Worm (Caenorhabditis elegans) whole organism, late embryonic: Measurements from ENCODE around the gene col-12.

ENCODE experiments used
- F13H6.1 ChIP-seq: sonication (generic microtip); optimal IDR thresholded peaks from 2 replicates; lab custom pipeline; 2016; ENCODE audit warnings: missing genetic modification characterization, missing compliant biosample characterization
- K02D7.2 ChIP-seq: sonication (generic microtip); optimal IDR thresholded peaks from 2 replicates; lab custom pipeline; 2017; ENCODE audit warnings: mild to moderate bottlenecking, missing genetic modification characterization, missing compliant biosample characterization
- Y22D7AL.16 ChIP-seq: sonication (generic microtip); optimal IDR thresholded peaks from 2 replicates; lab custom pipeline; 2016; ENCODE audit warnings: missing genetic modification characterization, missing compliant biosample characterization
- ahr-1 ChIP-seq: sonication (generic microtip); optimal IDR thresholded peaks from 2 replicates; lab custom pipeline; 2016; ENCODE audit warnings: missing genetic modification characterization, missing compliant biosample characterization
- ama-1 ChIP-seq: fragments of 150-350 bp; optimal IDR thresholded peaks from 2 replicates; lab custom pipeline; 2014
- ceh-14 ChIP-seq: sonication (generic microtip); optimal IDR thresholded peaks from 2 replicates; lab custom pipeline; 2016; ENCODE audit warnings: missing genotype, missing genetic modification characterization, missing compliant biosample characterization
- ceh-19 ChIP-seq: fragments of 200-800 bp; sonication (Bioruptor generic); optimal IDR thresholded peaks from 2 replicates; lab custom pipeline; 2018; ENCODE audit warnings: mild to moderate bottlenecking, missing genetic modification characterization, missing compliant biosample characterization
- ceh-22 ChIP-seq: sonication (generic microtip); optimal IDR thresholded peaks from 2 replicates; lab custom pipeline; 2017; ENCODE audit warnings: missing biosample characterization, missing genetic modification characterization
- ceh-30 ChIP-seq: fragments of 150-350 bp; optimal IDR thresholded peaks from 2 replicates; lab custom pipeline; 2014; ENCODE audit warnings: missing biosample characterization, missing genetic modification characterization
- ceh-31 ChIP-seq: sonication (generic microtip); optimal IDR thresholded peaks from 2 replicates; lab custom pipeline; 2016; ENCODE audit warnings: missing genetic modification characterization, missing compliant biosample characterization
- ceh-45 ChIP-seq: fragments of 200-800 bp; sonication (Bioruptor generic); IDR thresholded peaks from 2 replicates; pipeline ENCODE4 v1.3.6; 2022; ENCODE audit warnings: missing genetic modification reagents, missing genetic modification characterization, missing compliant biosample characterization
- ceh-6 ChIP-seq: fragments of 200-800 bp; sonication (Bioruptor generic); optimal IDR thresholded peaks from 2 replicates; lab custom pipeline; 2018; ENCODE audit warnings: mild to moderate bottlenecking, missing genetic modification characterization, missing compliant biosample characterization
- ceh-9 ChIP-seq: sonication (generic microtip); optimal IDR thresholded peaks from 2 replicates; lab custom pipeline; 2016; ENCODE audit warnings: mild to moderate bottlenecking, missing genetic modification characterization, inconsistent platforms, missing compliant biosample characterization
- dmd-4 ChIP-seq: sonication (generic microtip); optimal IDR thresholded peaks from 2 replicates; lab custom pipeline; 2016; ENCODE audit warnings: borderline replicate concordance, missing genetic modification characterization, missing compliant biosample characterization
- elt-2 ChIP-seq: sonication (generic microtip); optimal IDR thresholded peaks from 2 replicates; lab custom pipeline; 2016; ENCODE audit warnings: missing genetic modification reagents, missing genetic modification characterization, missing compliant biosample characterization
- elt-4 ChIP-seq: sonication (generic microtip); optimal IDR thresholded peaks from 2 replicates; lab custom pipeline; 2016; ENCODE audit warnings: missing genetic modification characterization, missing compliant biosample characterization
- ets-4 ChIP-seq: sonication (generic microtip); optimal IDR thresholded peaks from 2 replicates; lab custom pipeline; 2016; ENCODE audit warnings: missing genetic modification characterization, missing compliant biosample characterization
- fkh-10 ChIP-seq: fragments of 150-350 bp; optimal IDR thresholded peaks from 2 replicates; lab custom pipeline; 2014; ENCODE audit warnings: missing biosample characterization, missing genetic modification reagents, missing genetic modification characterization
- gmeb-2 ChIP-seq: sonication (generic microtip); optimal IDR thresholded peaks from 2 replicates; lab custom pipeline; 2016; ENCODE audit warnings: missing genetic modification characterization, inconsistent platforms, missing compliant biosample characterization
- hlh-13 ChIP-seq: fragments of 200-800 bp; sonication (Bioruptor generic); optimal IDR thresholded peaks from 2 replicates; lab custom pipeline; 2018; ENCODE audit warnings: mild to moderate bottlenecking, missing genetic modification characterization, missing compliant biosample characterization
- hlh-15 ChIP-seq: sonication (generic microtip); optimal IDR thresholded peaks from 2 replicates; lab custom pipeline; 2016; ENCODE audit warnings: missing genetic modification characterization, missing compliant biosample characterization
- hlh-6 ChIP-seq: sonication (generic microtip); optimal IDR thresholded peaks from 2 replicates; lab custom pipeline; 2016; ENCODE audit warnings: missing genotype, missing genetic modification characterization, missing compliant biosample characterization
- hlh-8 ChIP-seq: sonication (generic microtip); optimal IDR thresholded peaks from 2 replicates; lab custom pipeline; 2016; ENCODE audit warnings: missing genotype, missing genetic modification characterization, missing compliant biosample characterization
- lin-11 ChIP-seq: fragments of 200-800 bp; sonication (Bioruptor generic); optimal IDR thresholded peaks from 2 replicates; lab custom pipeline; 2018; ENCODE audit warnings: mild to moderate bottlenecking, missing genetic modification characterization, missing compliant biosample characterization
- madf-2 ChIP-seq: sonication (generic microtip); optimal IDR thresholded peaks from 2 replicates; lab custom pipeline; 2017; ENCODE audit warnings: missing genetic modification characterization, missing compliant biosample characterization
- mec-3 ChIP-seq: sonication (generic microtip); optimal IDR thresholded peaks from 2 replicates; lab custom pipeline; 2016; ENCODE audit warnings: borderline replicate concordance, missing genetic modification characterization, missing compliant biosample characterization
- nhr-11 ChIP-seq: fragments of 150-350 bp; optimal IDR thresholded peaks from 2 replicates; lab custom pipeline; 2014; ENCODE audit warnings: missing biosample characterization, missing genetic modification characterization
- nhr-232 ChIP-seq: sonication (generic microtip); optimal IDR thresholded peaks from 2 replicates; lab custom pipeline; 2016; ENCODE audit warnings: missing genetic modification characterization, missing compliant biosample characterization
- npax-4 ChIP-seq: sonication (generic microtip); optimal IDR thresholded peaks from 2 replicates; lab custom pipeline; 2016; ENCODE audit warnings: missing genetic modification characterization, missing compliant biosample characterization
- pat-9 ChIP-seq: fragments of 200-800 bp; sonication (Bioruptor generic); optimal IDR thresholded peaks from 2 replicates; lab custom pipeline; 2018; ENCODE audit warnings: mild to moderate bottlenecking, missing genetic modification characterization, moderate library complexity, missing compliant biosample characterization
- pax-1 ChIP-seq: fragments of 150-350 bp; optimal IDR thresholded peaks from 2 replicates; lab custom pipeline; 2014; ENCODE audit warnings: missing biosample characterization, missing genetic modification characterization
- pha-2 ChIP-seq: sonication (generic microtip); optimal IDR thresholded peaks from 2 replicates; lab custom pipeline; 2017; ENCODE audit warnings: mild to moderate bottlenecking, missing genetic modification characterization, missing compliant biosample characterization
- pha-4 ChIP-seq: fragments of 150-350 bp; optimal IDR thresholded peaks from 2 replicates; lab custom pipeline; 2018; ENCODE audit warnings: missing biosample characterization, missing genetic modification reagents, missing genetic modification characterization
- ref-2 ChIP-seq: sonication (generic microtip); optimal IDR thresholded peaks from 2 replicates; lab custom pipeline; 2016; ENCODE audit warnings: missing genetic modification characterization, missing compliant biosample characterization
- rnt-1 ChIP-seq: sonication (generic microtip); optimal IDR thresholded peaks from 2 replicates; lab custom pipeline; 2016; ENCODE audit warnings: missing genetic modification characterization, missing compliant biosample characterization
- sdc-2 ChIP-seq: sonication (generic microtip); optimal IDR thresholded peaks from 2 replicates; lab custom pipeline; 2016; ENCODE audit warnings: missing genotype, missing genetic modification characterization, missing compliant biosample characterization
- sox-2 ChIP-seq: fragments of 200-800 bp; sonication (Bioruptor generic); IDR thresholded peaks from 2 replicates; pipeline ENCODE4 v1.3.6; 2022; ENCODE audit warnings: missing genetic modification reagents, missing genetic modification characterization, missing compliant biosample characterization
- sox-4 ChIP-seq: sonication (generic microtip); optimal IDR thresholded peaks from 2 replicates; lab custom pipeline; 2017; ENCODE audit warnings: mild to moderate bottlenecking, missing genetic modification characterization, inconsistent platforms, missing compliant biosample characterization
- syd-9 ChIP-seq: sonication (generic microtip); optimal IDR thresholded peaks from 2 replicates; lab custom pipeline; 2016; ENCODE audit warnings: mild to moderate bottlenecking, missing genetic modification characterization, moderate library complexity, missing compliant biosample characterization
- tbx-7 ChIP-seq: sonication (generic microtip); optimal IDR thresholded peaks from 2 replicates; lab custom pipeline; 2016; ENCODE audit warnings: missing genotype, missing genetic modification characterization, missing compliant biosample characterization
- unc-42 ChIP-seq: sonication (generic microtip); optimal IDR thresholded peaks from 2 replicates; lab custom pipeline; 2016; ENCODE audit warnings: missing genotype, missing genetic modification characterization, missing compliant biosample characterization
- unc-55 ChIP-seq: sonication (generic microtip); optimal IDR thresholded peaks from 2 replicates; lab custom pipeline; 2017; ENCODE audit warnings: missing biosample characterization, missing genetic modification reagents, missing genetic modification characterization
- unc-86 ChIP-seq: sonication (generic microtip); optimal IDR thresholded peaks from 2 replicates; lab custom pipeline; 2016; ENCODE audit warnings: missing genetic modification characterization, missing compliant biosample characterization
- ztf-16 ChIP-seq: sonication (generic microtip); optimal IDR thresholded peaks from 2 replicates; lab custom pipeline; 2017; ENCODE audit warnings: missing genetic modification characterization, missing compliant biosample characterization

col-12 gene

DNA sequence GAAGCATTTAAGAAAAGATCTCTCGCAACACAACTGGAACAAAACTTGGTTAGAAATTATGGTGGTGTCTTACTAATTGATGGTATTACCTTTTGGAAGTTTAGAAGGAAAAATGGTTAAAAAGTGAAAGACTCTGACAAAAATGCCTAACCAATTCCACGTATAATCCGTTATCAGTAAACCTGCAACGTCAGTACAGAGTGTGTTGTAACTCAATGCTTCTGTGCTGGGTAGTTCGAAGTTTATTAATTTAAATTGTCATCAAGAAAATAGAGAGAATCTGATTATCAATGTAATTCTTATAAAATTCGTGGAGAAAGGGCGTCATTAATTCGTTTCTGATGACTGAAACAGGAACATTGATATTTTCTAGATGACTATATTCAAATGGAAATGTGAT lies 10.2 kb upstream of the col-12 start:
- TF ChIP-seq ceh-30 (tag; lab: Kevin White, UChicago): no peak
- no peak for TF ChIP-seq F13H6.1 (tag; lab: Kevin White, UChicago)
- TF ChIP-seq sdc-2 (tag; lab: Kevin White, UChicago): no peak
- TF ChIP-seq nhr-232 (tag; lab: Kevin White, UChicago): no peak
- TF ChIP-seq ceh-45 (GFP tag; lab: Robert Waterston, UW): no peak
- no peak for TF ChIP-seq nhr-11
- TF ChIP-seq elt-2 (tag; lab: Kevin White, UChicago): no peak
- TF ChIP-seq ref-2 (tag; lab: Kevin White, UChicago): no peak
- TF ChIP-seq npax-4 (tag; lab: Kevin White, UChicago): no peak
- no peak for TF ChIP-seq hlh-6 (tag; lab: Kevin White, UChicago)
- no peak for TF ChIP-seq K02D7.2 (tag; lab: Kevin White, UChicago)
- TF ChIP-seq pax-1 (tag; lab: Kevin White, UChicago): no peak
- TF ChIP-seq unc-55 (GFP tag; lab: Kevin White, UChicago): no peak
- no peak for TF ChIP-seq syd-9
- no peak for TF ChIP-seq tbx-7 (tag; lab: Kevin White, UChicago)
- TF ChIP-seq pha-2 (tag; lab: Kevin White, UChicago): no peak
- TF ChIP-seq dmd-4 (tag; lab: Kevin White, UChicago): no peak
- TF ChIP-seq ceh-6 (GFP tag; lab: Kevin White, UChicago): no peak
- no peak for TF ChIP-seq gmeb-2

DNA sequence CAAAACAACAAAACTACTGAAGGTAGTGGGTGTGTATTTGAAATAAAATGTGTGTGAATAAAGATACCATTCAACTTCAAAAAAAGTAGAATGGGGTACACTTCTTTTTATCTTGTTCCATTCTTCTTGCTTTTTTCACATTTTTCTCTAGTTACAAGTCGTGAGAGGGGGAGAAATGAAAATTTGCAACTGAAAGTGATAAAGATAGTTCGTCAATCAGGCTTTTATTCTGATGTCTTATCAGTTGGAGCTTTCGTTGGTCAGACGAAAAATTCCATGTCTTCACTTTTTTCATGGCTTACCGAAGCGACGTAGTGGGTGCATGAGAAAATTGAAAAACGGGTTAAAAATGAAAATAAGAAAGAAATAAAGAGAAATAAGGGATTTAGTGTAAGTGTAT lies 8.7 kb upstream of the col-12 start, which contains the start of gene Y32F6A.4:
Gene Y32F6A.4, minus strand, starts transcription at position 347 of the 400 bp plus-strand sequence.
- TF ChIP-seq madf-2 (tag; lab: Kevin White, UChicago) (no peak), ceh-9 (tag; lab: Kevin White, UChicago) (no peak), unc-55 (GFP tag; lab: Kevin White, UChicago) (no peak), ceh-19 (GFP tag; lab: Kevin White, UChicago) (no peak), pha-4 (tag; lab: Kevin White, UChicago) (no peak), ceh-14 (tag; lab: Kevin White, UChicago) (no peak), K02D7.2 (tag; lab: Kevin White, UChicago) (no peak), ceh-30 (tag; lab: Kevin White, UChicago) (no peak), hlh-8 (no peak), ceh-31 (no peak), elt-2 (tag; lab: Kevin White, UChicago) (no peak), unc-42 (tag; lab: Kevin White, UChicago) (no peak), syd-9 (no peak)

DNA sequence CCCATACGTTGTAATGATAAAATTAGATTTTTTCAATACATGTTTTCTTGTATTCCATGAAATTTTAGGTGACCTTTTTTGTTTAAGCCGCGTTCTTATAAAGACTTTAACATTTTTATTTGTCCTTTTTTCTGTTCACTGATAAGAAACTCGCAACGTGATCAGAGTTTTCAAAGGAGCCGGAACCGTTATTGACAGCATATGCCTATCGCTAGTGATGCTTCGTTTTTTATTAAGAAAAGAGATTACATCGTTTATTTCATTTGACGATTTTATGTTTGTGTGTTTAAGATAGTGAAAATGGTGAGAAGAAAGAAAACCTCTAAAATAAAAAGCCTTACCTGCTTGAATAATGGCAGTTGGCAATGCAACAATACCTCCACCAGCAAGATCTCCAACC lies 7.6 kb upstream of the col-12 start:
- no peak for TF ChIP-seq unc-86 (tag; lab: Kevin White, UChicago)
- no peak for TF ChIP-seq ceh-6 (GFP tag; lab: Kevin White, UChicago)
- no peak for TF ChIP-seq fkh-10 (GFP tag; lab: Kevin White, UChicago)
- TF ChIP-seq nhr-232 (tag; lab: Kevin White, UChicago): no peak
- no peak for TF ChIP-seq mec-3 (tag; lab: Kevin White, UChicago)
- TF ChIP-seq hlh-13 (GFP tag; lab: Kevin White, UChicago): no peak

DNA sequence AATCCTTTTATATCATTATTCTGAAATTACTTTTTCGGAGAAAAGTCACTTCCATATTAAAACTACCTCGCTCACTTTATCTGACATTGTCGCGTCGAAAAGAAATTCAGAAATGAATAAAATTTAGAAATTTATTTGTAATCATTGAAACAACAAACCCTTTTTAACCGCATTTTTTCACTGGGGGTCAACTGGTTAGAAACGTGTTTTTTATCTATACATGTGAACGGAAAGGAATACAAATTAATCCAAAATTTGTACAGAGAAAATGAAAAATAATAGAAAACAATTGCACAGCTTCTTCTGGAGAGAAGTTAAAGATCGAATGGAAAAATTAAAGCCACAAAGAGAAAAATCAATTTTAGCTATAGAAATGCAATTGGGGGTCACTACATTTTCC lies 3.6 kb upstream of the col-12 start, which contains the start of gene tag-314:
Gene tag-314, minus strand, starts transcription at position 101 of the 400 bp plus-strand sequence.
- no peak for TF ChIP-seq madf-2 (tag; lab: Kevin White, UChicago)
- TF ChIP-seq hlh-13 (GFP tag; lab: Kevin White, UChicago): no peak
- no peak for TF ChIP-seq unc-55 (GFP tag; lab: Kevin White, UChicago)
- no peak for TF ChIP-seq elt-4 (tag; lab: Kevin White, UChicago)
- TF ChIP-seq ahr-1: no peak
- TF ChIP-seq hlh-15 (tag; lab: Kevin White, UChicago): no peak
- TF ChIP-seq mec-3 (tag; lab: Kevin White, UChicago): no peak
- TF ChIP-seq pat-9 (tag; lab: Kevin White, UChicago): no peak
- no peak for TF ChIP-seq rnt-1 (tag; lab: Kevin White, UChicago)
- no peak for TF ChIP-seq lin-11
- TF ChIP-seq sox-2 (GFP tag; lab: Robert Waterston, UW): no peak
- no peak for TF ChIP-seq pha-2 (tag; lab: Kevin White, UChicago)
- TF ChIP-seq Y22D7AL.16 (tag; lab: Kevin White, UChicago): no peak
- TF ChIP-seq ceh-22 (tag; lab: Kevin White, UChicago): no peak
- no peak for TF ChIP-seq ama-1 (lab: Kevin White, UChicago)
- TF ChIP-seq ztf-16 (tag; lab: Kevin White, UChicago): no peak
- TF ChIP-seq sox-4 (tag; lab: Kevin White, UChicago): no peak
- no peak for TF ChIP-seq ets-4 (tag; lab: Kevin White, UChicago)
- TF ChIP-seq sdc-2 (tag; lab: Kevin White, UChicago): no peak
